Fruit fly (Drosophila melanogaster) whole organism, embryonic: ENCODE results near the gene Gk1.
A peak's percentile ranks its signal among the peaks of the same experiment; 100 is the strongest.

Source experiments
- ATbp ChIP-seq: fragments of 200-800 bp; sonication (Bioruptor generic); optimal IDR thresholded peaks from 2 replicates; lab custom pipeline; 2017; ENCODE audit warnings: missing biosample characterization, mild to moderate bottlenecking, missing genetic modification characterization, missing genetic modification reagents
- CG11093 ChIP-seq: fragments of 200-800 bp; sonication (Bioruptor generic); IDR thresholded peaks from 3 replicates; pipeline ENCODE4 v1.3.6; 2022; ENCODE audit warnings: missing biosample characterization, missing genetic modification characterization
- CG12071 ChIP-seq: fragments of 200-800 bp; sonication (Bioruptor generic); optimal IDR thresholded peaks from 3 replicates; lab custom pipeline; 2018; ENCODE audit warnings: missing biosample characterization, mild to moderate bottlenecking, missing genetic modification characterization
- CG15514 ChIP-seq: fragments of 200-800 bp; sonication (Bioruptor generic); optimal IDR thresholded peaks from 3 replicates; lab custom pipeline; 2017; ENCODE audit warnings: missing biosample characterization, missing genetic modification characterization, mild to moderate bottlenecking, moderate library complexity, missing genetic modification reagents
- CG1603 ChIP-seq: fragments of 200-800 bp; sonication (Bioruptor generic); optimal IDR thresholded peaks from 2 replicates; lab custom pipeline; 2019; ENCODE audit warnings: missing biosample characterization, mild to moderate bottlenecking, missing genetic modification characterization, moderate library complexity
- CG16779 ChIP-seq: fragments of 200-800 bp; sonication (Bioruptor generic); IDR thresholded peaks from 2 replicates; pipeline ENCODE4 v1.3.6; 2022; ENCODE audit warnings: missing biosample characterization, missing genetic modification characterization
- CG18599 ChIP-seq: fragments of 200-800 bp; sonication (Bioruptor generic); optimal IDR thresholded peaks from 3 replicates; lab custom pipeline; 2017; ENCODE audit warnings: missing biosample characterization, missing genetic modification characterization, mild to moderate bottlenecking, moderate library complexity, missing genetic modification reagents
- CG2199 ChIP-seq: fragments of 200-800 bp; sonication (Bioruptor generic); IDR thresholded peaks from 3 replicates; pipeline ENCODE4 v1.3.6; 2022; ENCODE audit warnings: missing biosample characterization, missing genetic modification characterization
- CG30020 ChIP-seq: fragments of 200-800 bp; optimal IDR thresholded peaks from 2 replicates; lab custom pipeline; 2019; ENCODE audit warnings: missing biosample characterization, mild to moderate bottlenecking, missing genetic modification characterization, moderate library complexity
- CG33557 ChIP-seq: fragments of 200-800 bp; sonication (Bioruptor generic); optimal IDR thresholded peaks from 2 replicates; lab custom pipeline; 2019; ENCODE audit warnings: missing biosample characterization, mild to moderate bottlenecking, missing genetic modification characterization, moderate library complexity
- CG4404 ChIP-seq: fragments of 200-800 bp; sonication (Bioruptor generic); IDR thresholded peaks from 2 replicates; pipeline ENCODE4 v1.3.6; 2022; ENCODE audit warnings: missing biosample characterization, missing genetic modification characterization
- CG4820 ChIP-seq: fragments of 200-800 bp; sonication (Bioruptor generic); optimal IDR thresholded peaks from 3 replicates; lab custom pipeline; 2016; ENCODE audit warnings: missing biosample characterization, missing genetic modification characterization
- CG7987 ChIP-seq: fragments of 200-800 bp; sonication (Bioruptor generic); optimal IDR thresholded peaks from 2 replicates; lab custom pipeline; 2018; ENCODE audit warnings: missing biosample characterization, mild to moderate bottlenecking, missing genetic modification characterization, moderate library complexity
- CG9876 ChIP-seq: fragments of 200-800 bp; sonication (Bioruptor generic); optimal IDR thresholded peaks from 2 replicates; lab custom pipeline; 2016; ENCODE audit warnings: missing biosample characterization, missing genetic modification characterization
- Camta ChIP-seq: fragments of 200-800 bp; sonication (Bioruptor generic); optimal IDR thresholded peaks from 2 replicates; lab custom pipeline; 2016; ENCODE audit warnings: missing biosample characterization, missing genetic modification characterization
- CoRest ChIP-seq: fragments of 200-800 bp; sonication (Bioruptor generic); optimal IDR thresholded peaks from 3 replicates; lab custom pipeline; 2018; ENCODE audit warnings: missing biosample characterization, mild to moderate bottlenecking, missing genetic modification characterization, moderate library complexity
- Dll ChIP-seq: fragments of 200-800 bp; sonication (Bioruptor generic); IDR thresholded peaks from 4 replicates; pipeline ENCODE4 v1.3.6; 2022; ENCODE audit warnings: missing biosample characterization, missing genetic modification characterization; ENCODE audit not compliant: partially characterized antibody
- Doc3 ChIP-seq: fragments of 200-800 bp; sonication (Bioruptor generic); IDR thresholded peaks from 3 replicates; pipeline ENCODE4 v1.3.6; 2022; ENCODE audit warnings: missing biosample characterization, missing genetic modification characterization; ENCODE audit not compliant: partially characterized antibody
- Fer1 ChIP-seq: fragments of 200-800 bp; sonication (Bioruptor generic); optimal IDR thresholded peaks from 2 replicates; lab custom pipeline; 2017; ENCODE audit warnings: missing biosample characterization, mild to moderate bottlenecking, missing genetic modification characterization
- Gsc ChIP-seq: fragments of 200-800 bp; sonication (Bioruptor generic); IDR thresholded peaks from 2 replicates; pipeline ENCODE4 v1.3.6; 2022; ENCODE audit warnings: missing biosample characterization, missing genetic modification characterization
- HLHmδ ChIP-seq: fragments of 200-800 bp; sonication (Bioruptor generic); optimal IDR thresholded peaks from 2 replicates; lab custom pipeline; 2018; ENCODE audit warnings: missing biosample characterization, mild to moderate bottlenecking, missing genetic modification characterization, moderate library complexity
- HmgZ ChIP-seq: fragments of 200-800 bp; sonication (Bioruptor generic); optimal IDR thresholded peaks from 2 replicates; lab custom pipeline; 2018; ENCODE audit warnings: missing biosample characterization, mild to moderate bottlenecking, missing genetic modification characterization
- Hmx ChIP-seq: fragments of 200-800 bp; sonication (Bioruptor generic); optimal IDR thresholded peaks from 2 replicates; lab custom pipeline; 2016; ENCODE audit warnings: missing biosample characterization, missing genetic modification characterization
- Nf-YC ChIP-seq: fragments of 200-800 bp; optimal IDR thresholded peaks from 3 replicates; lab custom pipeline; 2019; ENCODE audit warnings: missing biosample characterization, mild to moderate bottlenecking, missing genetic modification characterization, moderate library complexity
- TFAM ChIP-seq: fragments of 200-800 bp; sonication (Bioruptor generic); optimal IDR thresholded peaks from 2 replicates; lab custom pipeline; 2017; ENCODE audit warnings: missing biosample characterization, missing genetic modification characterization, inconsistent platforms
- YL-1 ChIP-seq: fragments of 200-800 bp; sonication (Bioruptor generic); optimal IDR thresholded peaks from 3 replicates; lab custom pipeline; 2017; ENCODE audit warnings: missing biosample characterization, mild to moderate bottlenecking, missing genetic modification characterization
- amos ChIP-seq: fragments of 200-800 bp; sonication (Bioruptor generic); IDR thresholded peaks from 2 replicates; pipeline ENCODE4 v1.3.6; 2022; ENCODE audit warnings: missing biosample characterization, missing genetic modification characterization; ENCODE audit not compliant: partially characterized antibody
- aop ChIP-seq: fragments of 200-800 bp; sonication (Bioruptor generic); IDR thresholded peaks from 2 replicates; pipeline ENCODE4 v1.3.6; 2022; ENCODE audit warnings: missing biosample characterization, missing genetic modification characterization
- ara ChIP-seq: fragments of 200-800 bp; sonication (Bioruptor generic); IDR thresholded peaks from 2 replicates; pipeline ENCODE4 v1.3.6; 2022; ENCODE audit warnings: missing biosample characterization, missing genetic modification characterization
- ato ChIP-seq: fragments of 200-800 bp; sonication (Bioruptor generic); IDR thresholded peaks from 2 replicates; pipeline ENCODE4 v1.3.6; 2022; ENCODE audit warnings: missing biosample characterization, missing genetic modification characterization; ENCODE audit not compliant: partially characterized antibody
- btn ChIP-seq: fragments of 200-800 bp; sonication (Bioruptor generic); optimal IDR thresholded peaks from 2 replicates; lab custom pipeline; 2016; ENCODE audit warnings: missing biosample characterization, missing genetic modification characterization
- crp ChIP-seq, 2 experiments: fragments of 200-800 bp; sonication (Bioruptor generic); optimal IDR thresholded peaks; 2 replicates in 1 of 2; 3 replicates in 1 of 2; lab custom pipeline; 2017; ENCODE audit warnings: missing biosample characterization in 2 of 2, missing genetic modification characterization in 2 of 2, mild to moderate bottlenecking in 1 of 2, moderate library complexity in 1 of 2
- exex ChIP-seq: fragments of 200-800 bp; sonication (Bioruptor generic); optimal IDR thresholded peaks from 4 replicates; lab custom pipeline; 2018; ENCODE audit warnings: missing biosample characterization, mild to moderate bottlenecking, missing genetic modification characterization, moderate library complexity
- fd102C ChIP-seq: fragments of 200-800 bp; sonication (Bioruptor generic); optimal IDR thresholded peaks from 2 replicates; lab custom pipeline; 2018; ENCODE audit warnings: missing biosample characterization, mild to moderate bottlenecking, missing genetic modification characterization, moderate library complexity
- gce ChIP-seq: fragments of 200-800 bp; sonication (Bioruptor generic); IDR thresholded peaks from 3 replicates; pipeline ENCODE4 v1.3.6; 2022; ENCODE audit warnings: missing biosample characterization, missing genetic modification characterization
- grau ChIP-seq: fragments of 200-800 bp; optimal IDR thresholded peaks from 3 replicates; lab custom pipeline; 2019; ENCODE audit warnings: missing biosample characterization, mild to moderate bottlenecking, missing genetic modification characterization, moderate library complexity
- hbn ChIP-seq: fragments of 200-800 bp; sonication (Bioruptor generic); IDR thresholded peaks from 2 replicates; pipeline ENCODE4 v1.3.6; 2022; ENCODE audit warnings: missing biosample characterization, missing genetic modification characterization; ENCODE audit not compliant: partially characterized antibody
- jigr1 ChIP-seq: fragments of 200-800 bp; sonication (Bioruptor generic); IDR thresholded peaks from 3 replicates; pipeline ENCODE4 v1.3.6; 2022; ENCODE audit warnings: missing biosample characterization, missing genetic modification characterization
- jumu ChIP-seq: fragments of 200-800 bp; sonication (Bioruptor generic); optimal IDR thresholded peaks from 3 replicates; lab custom pipeline; 2016; ENCODE audit warnings: missing biosample characterization, missing genetic modification characterization
- kah ChIP-seq: fragments of 200-800 bp; sonication (Bioruptor generic); optimal IDR thresholded peaks from 2 replicates; lab custom pipeline; 2018; ENCODE audit warnings: missing biosample characterization, mild to moderate bottlenecking, missing genetic modification characterization
- kni ChIP-seq: fragments of 200-800 bp; sonication (Bioruptor generic); optimal IDR thresholded peaks from 3 replicates; lab custom pipeline; 2017; ENCODE audit warnings: mild to moderate bottlenecking, missing biosample characterization, missing genetic modification reagents, missing genetic modification characterization
- mld ChIP-seq: fragments of 200-800 bp; sonication (Bioruptor generic); IDR thresholded peaks from 3 replicates; pipeline ENCODE4 v1.3.6; 2022; ENCODE audit warnings: missing biosample characterization, missing genetic modification characterization; ENCODE audit not compliant: partially characterized antibody
- nau ChIP-seq: fragments of 200-800 bp; sonication (Bioruptor generic); optimal IDR thresholded peaks from 3 replicates; lab custom pipeline; 2017; ENCODE audit warnings: missing biosample characterization, mild to moderate bottlenecking, missing genetic modification characterization, missing genetic modification reagents
- nerfin-2 ChIP-seq: fragments of 200-800 bp; sonication (Bioruptor generic); IDR thresholded peaks from 2 replicates; pipeline ENCODE4 v1.3.6; 2022; ENCODE audit warnings: missing biosample characterization, missing genetic modification characterization; ENCODE audit not compliant: partially characterized antibody
- phol ChIP-seq: fragments of 200-800 bp; sonication (Bioruptor generic); optimal IDR thresholded peaks from 3 replicates; lab custom pipeline; 2018; ENCODE audit warnings: missing biosample characterization, mild to moderate bottlenecking, missing genetic modification characterization, moderate library complexity
- pnt ChIP-seq: fragments of 200-800 bp; sonication (Bioruptor generic); optimal IDR thresholded peaks from 3 replicates; lab custom pipeline; 2016; ENCODE audit warnings: missing biosample characterization, missing genetic modification characterization
- so ChIP-seq: fragments of 200-800 bp; sonication (Bioruptor generic); IDR thresholded peaks from 3 replicates; pipeline ENCODE4 v1.3.6; 2022; ENCODE audit warnings: missing biosample characterization, missing genetic modification characterization
- stc ChIP-seq: fragments of 200-800 bp; sonication (Bioruptor generic); IDR thresholded peaks from 2 replicates; pipeline ENCODE4 v1.3.6; 2022; ENCODE audit warnings: missing biosample characterization, missing genetic modification characterization
- tna ChIP-seq: fragments of 200-800 bp; sonication (Bioruptor generic); IDR thresholded peaks from 2 replicates; pipeline ENCODE4 v1.3.6; 2022; ENCODE audit warnings: missing biosample characterization, missing genetic modification characterization; ENCODE audit not compliant: partially characterized antibody
- trem ChIP-seq: fragments of 200-800 bp; optimal IDR thresholded peaks from 3 replicates; lab custom pipeline; 2019; ENCODE audit warnings: missing biosample characterization, mild to moderate bottlenecking, missing genetic modification characterization, moderate library complexity
- yki ChIP-seq: fragments of >200 bp; optimal IDR thresholded peaks from 3 replicates; lab custom pipeline; 2018

Gk1 gene

dm6 chr3L:174501-174900 lies 31.1 kb downstream of the Gk1 start (continued):
- TF ChIP-seq CG9876 (no peak), YL-1 (GFP tag; lab: Kevin White, UChicago) (no peak), grau (peak; percentile 21), so (GFP tag; lab: Robert Waterston, UW) (no peak), aop (no peak), gce (GFP tag; lab: Robert Waterston, UW) (no peak), CG12071 (GFP tag; lab: Kevin White, UChicago) (no peak), amos (GFP tag; lab: Robert Waterston, UW) (peak; percentile 89), trem (tag; lab: Kevin White, UChicago) (peak; percentile 67), CG4404 (GFP tag; lab: Robert Waterston, UW) (no peak), Gsc (GFP tag; lab: Robert Waterston, UW) (no peak), mld (GFP tag; lab: Robert Waterston, UW) (peak; percentile 86), phol (tag; lab: Kevin White, UChicago) (no peak), btn (GFP tag; lab: Kevin White, UChicago) (no peak), ato (GFP tag; lab: Robert Waterston, UW) (peak; percentile 81), yki (lab: Kevin White, UChicago) (no peak), CG18599 (GFP tag; lab: Kevin White, UChicago) (no peak), TFAM (GFP tag; lab: Kevin White, UChicago) (no peak), CG4820 (GFP tag; lab: Kevin White, UChicago) (no peak), Nf-YC (tag; lab: Kevin White, UChicago) (peak; percentile 21), kah (no peak), Camta (GFP tag; lab: Kevin White, UChicago) (no peak), CG1603 (tag; lab: Kevin White, UChicago) (peak; percentile 36), stc (no peak), CG16779 (no peak), Fer1 (GFP tag; lab: Kevin White, UChicago) (peak; percentile 20), nerfin-2 (GFP tag; lab: Robert Waterston, UW) (peak; percentile 85), CoRest (peak; percentile 14), exex (tag; lab: Kevin White, UChicago) (no peak), CG30020 (tag; lab: Kevin White, UChicago) (peak; percentile 2), CG7987 (no peak), hbn (GFP tag; lab: Robert Waterston, UW) (peak; percentile 94), HmgZ (peak; percentile 21), Dll (GFP tag; lab: Robert Waterston, UW) (peak; percentile 90), CG11093 (GFP tag; lab: Robert Waterston, UW) (no peak), jumu (GFP tag; lab: Kevin White, UChicago) (no peak), Doc3 (peak; percentile 87), Hmx (no peak), crp (GFP tag; optimal IDR thresholded peaks at IDR 0.05; lab: Kevin White, UChicago) (no peak), CG15514 (GFP tag; lab: Kevin White, UChicago) (peak; percentile 64), jigr1 (GFP tag; lab: Robert Waterston, UW) (no peak), HLHmδ (GFP tag; lab: Kevin White, UChicago) (no peak), fd102C (GFP tag; lab: Kevin White, UChicago) (no peak), CG33557 (no peak), kni (no peak), CG2199 (GFP tag; lab: Robert Waterston, UW) (no peak), ATbp (GFP tag; lab: Kevin White, UChicago) (no peak), nau (no peak), ara (GFP tag; lab: Robert Waterston, UW) (no peak), pnt (no peak), tna (peak; percentile 88)
